Worm (Caenorhabditis elegans): ENCODE data around the gene spig-5.
"Not testable (repeated sequence)": the region's sequence is repeated elsewhere in the genome, so short reads cannot be mapped to it uniquely, and the experiment has no call there.

DNA sequence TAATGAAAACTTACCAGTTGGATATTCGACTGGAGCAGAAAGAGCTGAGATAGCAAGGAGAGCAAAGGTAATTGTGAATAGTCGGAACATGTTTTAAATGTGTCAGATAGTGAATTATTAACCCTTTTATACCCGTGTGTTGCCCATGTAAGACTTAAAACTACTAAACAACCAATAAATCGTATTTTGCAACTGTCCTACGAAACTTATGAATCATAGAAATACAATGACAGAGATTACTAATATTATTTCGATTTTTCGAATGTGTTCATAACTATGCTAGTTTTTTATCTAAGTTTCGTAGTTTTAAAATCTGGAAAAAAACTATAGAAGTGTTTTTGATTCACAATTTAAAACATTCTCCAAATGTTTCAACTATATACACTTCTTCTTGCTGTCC lies 1.5 kb upstream of the spig-5 start, which contains the start of gene spig-4:
- not testable (repeated sequence) for TF ChIP-seq klf-2 (GFP tag; conservative IDR thresholded peaks at IDR 0.05); tab-1 (GFP tag; IDR thresholded peaks at IDR 0.05); med-1 (GFP tag; optimal IDR thresholded peaks at IDR 0.05; ENCODE audit: insufficient read depth); T22C8.4 (GFP tag; IDR thresholded peaks at IDR 0.05); flt-1 (GFP tag; IDR thresholded peaks at IDR 0.05); ztf-29 (GFP tag; IDR thresholded peaks at IDR 0.05); ztf-23 (GFP tag; IDR thresholded peaks at IDR 0.05); ref-1 (GFP tag; conservative IDR thresholded peaks at IDR 0.05)

All from whole organism, midembryonic.